Worm (Caenorhabditis elegans): ENCODE results near the gene rad-54.B.

Gene rad-54.B

ce11 chrIV:16946746-16947145 lies 3.1 kb upstream of the rad-54.B start, which contains the start of the genes Y116A8C.9 and arf-6 (continued):
- TF ChIP-seq ceh-34 (tag; optimal IDR thresholded peaks at IDR 0.05): peak; percentile 59
- peak; percentile 54 for TF ChIP-seq ztf-16 (tag; optimal IDR thresholded peaks at IDR 0.05)
- TF ChIP-seq fkh-6 (tag; optimal IDR thresholded peaks at IDR 0.05): no peak
- TF ChIP-seq ceh-48 (tag; optimal IDR thresholded peaks at IDR 0.05): peak; percentile 92
- peak; percentile 7 for TF ChIP-seq hlh-13 (GFP tag; optimal IDR thresholded peaks at IDR 0.05)
- peak; percentile 6 for TF ChIP-seq npax-4 (tag; optimal IDR thresholded peaks at IDR 0.05)
- TF ChIP-seq fax-1 (tag; optimal IDR thresholded peaks at IDR 0.05): peak; percentile 44
- peak; percentile 53 for TF ChIP-seq pat-9 (tag; optimal IDR thresholded peaks at IDR 0.05)
- no peak for TF ChIP-seq unc-3 (GFP tag; conservative IDR thresholded peaks at IDR 0.05)
- TF ChIP-seq unc-3 (tag; optimal IDR thresholded peaks at IDR 0.05): peak; percentile 53
- TF ChIP-seq madf-2 (tag; optimal IDR thresholded peaks at IDR 0.05): peak; percentile 27
- peak; percentile 32 for TF ChIP-seq ceh-14 (tag; optimal IDR thresholded peaks at IDR 0.05)
- TF ChIP-seq ttx-3 (tag; optimal IDR thresholded peaks at IDR 0.05): peak; percentile 68
- TF ChIP-seq gmeb-2 (tag; optimal IDR thresholded peaks at IDR 0.05): peak; percentile 56
- peak; percentile 54 for TF ChIP-seq K02D7.2 (tag; optimal IDR thresholded peaks at IDR 0.05)
- TF ChIP-seq ceh-2 (tag; optimal IDR thresholded peaks at IDR 0.05): peak; percentile 56
- TF ChIP-seq eyg-1 (tag; optimal IDR thresholded peaks at IDR 0.05): no peak
- no peak for TF ChIP-seq sdc-2 (tag; optimal IDR thresholded peaks at IDR 0.05)
- TF ChIP-seq C38D4.7 (GFP tag; optimal IDR thresholded peaks at IDR 0.05): peak; percentile 62
- TF ChIP-seq ref-2 (tag; optimal IDR thresholded peaks at IDR 0.05): peak; percentile 1
- TF ChIP-seq tbx-2 (tag; optimal IDR thresholded peaks at IDR 0.05): peak; percentile 42
- TF ChIP-seq ceh-6 (GFP tag; optimal IDR thresholded peaks at IDR 0.05): no peak
- peak; percentile 61 for TF ChIP-seq ceh-31 (tag; optimal IDR thresholded peaks at IDR 0.05)
- TF ChIP-seq hlh-15 (tag; optimal IDR thresholded peaks at IDR 0.05): peak; percentile 46
- TF ChIP-seq syd-9 (tag; optimal IDR thresholded peaks at IDR 0.05): peak; percentile 18
- TF ChIP-seq odd-2 (tag; optimal IDR thresholded peaks at IDR 0.05): no peak
- no peak for TF ChIP-seq nhr-232 (tag; optimal IDR thresholded peaks at IDR 0.05)
- no peak for TF ChIP-seq lin-11 (tag; optimal IDR thresholded peaks at IDR 0.05)
- TF ChIP-seq T23F11.4 (GFP tag; optimal IDR thresholded peaks at IDR 0.05): peak; percentile 54
- peak; percentile 48 for TF ChIP-seq K09A11.1 (tag; optimal IDR thresholded peaks at IDR 0.05; ENCODE audit: insufficient read depth)
- no peak for TF ChIP-seq ceh-18 (tag; optimal IDR thresholded peaks at IDR 0.05)
- no peak for TF ChIP-seq ceh-45 (GFP tag; IDR thresholded peaks at IDR 0.05)
- TF ChIP-seq hlh-8 (tag; optimal IDR thresholded peaks at IDR 0.05): peak; percentile 22

ce11 chrIV:16952389-16952788 lies 2.5 kb downstream of the rad-54.B start:
- no peak for TF ChIP-seq mec-3 (tag; optimal IDR thresholded peaks at IDR 0.05; ENCODE audit: borderline replicate concordance)
- TF ChIP-seq ceh-22 (tag; optimal IDR thresholded peaks at IDR 0.05): no peak
- TF ChIP-seq pros-1 (tag; optimal IDR thresholded peaks at IDR 0.05): no peak
- TF ChIP-seq ceh-34 (tag; optimal IDR thresholded peaks at IDR 0.05): no peak
- TF ChIP-seq T23F11.4 (GFP tag; optimal IDR thresholded peaks at IDR 0.05): no peak
- no peak for TF ChIP-seq sox-4 (tag; optimal IDR thresholded peaks at IDR 0.05)

DNA sequence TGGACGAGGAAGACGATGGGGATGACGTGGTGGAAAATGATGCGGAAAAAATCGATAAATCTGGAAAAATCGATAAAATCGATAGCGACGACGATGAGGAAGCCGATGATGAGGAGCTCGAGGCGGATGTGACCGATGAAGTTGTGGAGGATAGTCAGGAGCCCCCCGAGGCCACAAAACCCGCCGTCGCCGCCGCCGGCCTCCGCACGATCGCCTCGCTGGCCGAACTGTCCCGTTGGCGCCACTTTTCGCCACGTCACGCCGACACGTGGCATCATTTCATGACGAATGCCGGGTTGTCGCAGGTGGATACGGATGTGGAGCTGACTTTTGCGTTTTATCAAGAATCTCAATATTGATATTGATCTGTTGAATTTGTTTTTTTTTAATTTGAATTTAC lies 12.6 kb downstream of the rad-54.B start:
- TF ChIP-seq ceh-18 (tag; optimal IDR thresholded peaks at IDR 0.05): no peak
- no peak for TF ChIP-seq C38D4.7 (GFP tag; optimal IDR thresholded peaks at IDR 0.05)
- TF ChIP-seq syd-9 (tag; optimal IDR thresholded peaks at IDR 0.05): no peak
- no peak for TF ChIP-seq dve-1 (tag; optimal IDR thresholded peaks at IDR 0.05)
- TF ChIP-seq sox-2 (GFP tag; IDR thresholded peaks at IDR 0.05): no peak
- no peak for TF ChIP-seq lim-6 (tag; optimal IDR thresholded peaks at IDR 0.05)
- no peak for TF ChIP-seq ceh-22 (tag; optimal IDR thresholded peaks at IDR 0.05)
- no peak for TF ChIP-seq ama-1 (optimal IDR thresholded peaks at IDR 0.05)
- no peak for TF ChIP-seq K02D7.2 (tag; optimal IDR thresholded peaks at IDR 0.05)
- no peak for TF ChIP-seq zip-5 (tag; optimal IDR thresholded peaks at IDR 0.05)
- no peak for TF ChIP-seq nfya-1 (tag; optimal IDR thresholded peaks at IDR 0.05)
- TF ChIP-seq ceh-24 (tag; optimal IDR thresholded peaks at IDR 0.05): no peak
- TF ChIP-seq dmd-4 (tag; optimal IDR thresholded peaks at IDR 0.05; ENCODE audit: borderline replicate concordance): no peak
- TF ChIP-seq K09A11.1 (tag; optimal IDR thresholded peaks at IDR 0.05; ENCODE audit: insufficient read depth): no peak
- no peak for TF ChIP-seq eyg-1 (tag; optimal IDR thresholded peaks at IDR 0.05)
- TF ChIP-seq elt-2 (tag; optimal IDR thresholded peaks at IDR 0.05): no peak
- no peak for TF ChIP-seq fkh-6 (tag; optimal IDR thresholded peaks at IDR 0.05)
- no peak for TF ChIP-seq ceh-34 (tag; optimal IDR thresholded peaks at IDR 0.05)

Data from whole organism, late embryonic.